Fruit fly (Drosophila melanogaster) whole organism, embryonic: Measurements from ENCODE around the gene CG7742.

ENCODE experiments used
- CG10979 ChIP-seq: fragments of 200-800 bp; sonication (Bioruptor generic); optimal IDR thresholded peaks from 2 replicates; lab custom pipeline; 2018; ENCODE audit warnings: missing biosample characterization, mild to moderate bottlenecking, missing genetic modification characterization, moderate library complexity
- CG11695 ChIP-seq: fragments of 200-800 bp; sonication (Bioruptor generic); IDR thresholded peaks from 3 replicates; pipeline ENCODE4 v1.3.6; 2022; ENCODE audit warnings: missing biosample characterization, missing genetic modification characterization
- CG14710 ChIP-seq: fragments of 200-800 bp; sonication (Bioruptor generic); optimal IDR thresholded peaks from 3 replicates; lab custom pipeline; 2019; ENCODE audit warnings: missing biosample characterization, mild to moderate bottlenecking, missing genetic modification characterization, moderate library complexity
- CG14965 ChIP-seq: fragments of 200-800 bp; sonication (Bioruptor generic); optimal IDR thresholded peaks from 2 replicates; lab custom pipeline; 2016; ENCODE audit warnings: missing biosample characterization, missing genetic modification characterization, borderline replicate concordance
- CG1529 ChIP-seq: fragments of 200-800 bp; sonication (Bioruptor generic); optimal IDR thresholded peaks from 3 replicates; lab custom pipeline; 2018; ENCODE audit warnings: missing biosample characterization, missing genetic modification characterization
- CG17359 ChIP-seq: fragments of 200-800 bp; sonication (Bioruptor generic); optimal IDR thresholded peaks from 3 replicates; lab custom pipeline; 2018; ENCODE audit warnings: missing biosample characterization, mild to moderate bottlenecking, missing genetic modification characterization, moderate library complexity
- CG17802 ChIP-seq: fragments of 200-800 bp; sonication (Bioruptor generic); optimal IDR thresholded peaks from 2 replicates; lab custom pipeline; 2018; ENCODE audit warnings: missing biosample characterization, mild to moderate bottlenecking, missing genetic modification characterization, moderate library complexity
- CG2199 ChIP-seq: fragments of 200-800 bp; sonication (Bioruptor generic); IDR thresholded peaks from 3 replicates; pipeline ENCODE4 v1.3.6; 2022; ENCODE audit warnings: missing biosample characterization, missing genetic modification characterization
- CG2712 ChIP-seq: fragments of 200-800 bp; optimal IDR thresholded peaks from 3 replicates; lab custom pipeline; 2019; ENCODE audit warnings: missing biosample characterization, mild to moderate bottlenecking, missing genetic modification characterization, moderate library complexity
- CG30431 ChIP-seq: fragments of 200-800 bp; sonication (Bioruptor generic); optimal IDR thresholded peaks from 2 replicates; lab custom pipeline; 2017; ENCODE audit warnings: missing biosample characterization, missing genetic modification characterization
- CG31441 ChIP-seq: fragments of 200-800 bp; sonication (Bioruptor generic); IDR thresholded peaks from 2 replicates; pipeline ENCODE4 v1.3.6; 2022; ENCODE audit warnings: missing biosample characterization, missing genetic modification characterization
- CG3163 ChIP-seq: fragments of 200-800 bp; sonication (Bioruptor generic); optimal IDR thresholded peaks from 3 replicates; lab custom pipeline; 2016; ENCODE audit warnings: missing biosample characterization, missing genetic modification characterization
- CG4424 ChIP-seq: fragments of 200-800 bp; sonication (Bioruptor generic); optimal IDR thresholded peaks from 3 replicates; lab custom pipeline; 2016; ENCODE audit warnings: missing biosample characterization, missing genetic modification characterization
- CG5180 ChIP-seq: fragments of 200-800 bp; sonication (Bioruptor generic); optimal IDR thresholded peaks from 3 replicates; lab custom pipeline; 2017; ENCODE audit warnings: missing biosample characterization, missing genetic modification characterization, mild to moderate bottlenecking, moderate library complexity, missing genetic modification reagents
- CG6175 ChIP-seq: fragments of 200-800 bp; sonication (Bioruptor generic); IDR thresholded peaks from 3 replicates; pipeline ENCODE4 v1.3.6; 2022; ENCODE audit warnings: missing biosample characterization, missing genetic modification characterization
- CG8290 ChIP-seq, 3 experiments: fragments of 200-800 bp; sonication (Bioruptor generic); optimal IDR thresholded peaks; 2 replicates each; lab custom pipeline; 2016 to 2019; ENCODE audit warnings: missing biosample characterization in 3 of 3, missing genetic modification characterization in 3 of 3, mild to moderate bottlenecking in 2 of 3, moderate library complexity in 1 of 3
- CG8359 ChIP-seq: fragments of 200-800 bp; sonication (Bioruptor generic); optimal IDR thresholded peaks from 2 replicates; lab custom pipeline; 2017; ENCODE audit warnings: missing biosample characterization, mild to moderate bottlenecking, missing genetic modification characterization, borderline replicate concordance
- CG8388 ChIP-seq: fragments of 200-800 bp; sonication (Bioruptor generic); optimal IDR thresholded peaks from 2 replicates; lab custom pipeline; 2019; ENCODE audit warnings: missing biosample characterization, mild to moderate bottlenecking, missing genetic modification characterization, moderate library complexity
- CrebB ChIP-seq: fragments of 200-800 bp; sonication (Bioruptor generic); optimal IDR thresholded peaks from 3 replicates; lab custom pipeline; 2018; ENCODE audit warnings: missing biosample characterization, mild to moderate bottlenecking, missing genetic modification characterization
- D ChIP-seq, 2 experiments: fragments of 200-800 bp in 1 of 2; fragments of >200 bp in 1 of 2; sonication (Bioruptor generic) in 1 of 2; optimal IDR thresholded peaks; 2 replicates in 1 of 2; 3 replicates in 1 of 2; lab custom pipeline; 2017; ENCODE audit warnings: mild to moderate bottlenecking in 1 of 2, missing biosample characterization in 1 of 2, missing genetic modification characterization in 1 of 2, missing genetic modification reagents in 1 of 2
- Dref ChIP-seq: fragments of 200-800 bp; sonication (Bioruptor generic); IDR thresholded peaks from 2 replicates; pipeline ENCODE4 v1.3.6; 2022; ENCODE audit warnings: missing biosample characterization, missing genetic modification characterization
- Elba2 ChIP-seq: fragments of 200-800 bp; sonication (Bioruptor generic); optimal IDR thresholded peaks from 3 replicates; lab custom pipeline; 2016; ENCODE audit warnings: missing biosample characterization, missing genetic modification characterization
- Ets65A ChIP-seq: fragments of 200-800 bp; sonication (Bioruptor generic); peaks from one replicate; lab custom pipeline; 2016; ENCODE audit warnings: missing biosample characterization, missing genetic modification characterization
- HHEX ChIP-seq: fragments of 200-800 bp; sonication (Bioruptor generic); optimal IDR thresholded peaks from 3 replicates; lab custom pipeline; 2017; ENCODE audit warnings: missing biosample characterization, mild to moderate bottlenecking, missing genetic modification characterization, missing genetic modification reagents
- Ssrp ChIP-seq: fragments of 200-800 bp; sonication (Bioruptor generic); optimal IDR thresholded peaks from 2 replicates; lab custom pipeline; 2018; ENCODE audit warnings: missing biosample characterization, mild to moderate bottlenecking, missing genetic modification characterization, moderate library complexity
- Xrp1 ChIP-seq: fragments of 200-800 bp; sonication (Bioruptor generic); IDR thresholded peaks from 2 replicates; pipeline ENCODE4 v1.3.6; 2022; ENCODE audit warnings: missing biosample characterization, missing genetic modification characterization
- bsh ChIP-seq, 2 experiments: fragments of 200-800 bp; sonication (Bioruptor generic); optimal IDR thresholded peaks; 2 replicates each; lab custom pipeline; 2017 to 2018; ENCODE audit warnings: mild to moderate bottlenecking in 2 of 2, missing biosample characterization in 2 of 2, missing genetic modification characterization in 2 of 2, moderate library complexity in 1 of 2
- chn ChIP-seq: fragments of 200-800 bp; sonication (Bioruptor generic); optimal IDR thresholded peaks from 2 replicates; lab custom pipeline; 2016; ENCODE audit warnings: missing biosample characterization, missing genetic modification characterization
- corto ChIP-seq: fragments of 200-800 bp; sonication (Bioruptor generic); optimal IDR thresholded peaks from 2 replicates; lab custom pipeline; 2016; ENCODE audit warnings: missing biosample characterization, mild to moderate bottlenecking, missing genetic modification characterization, moderate library complexity
- disco-r ChIP-seq: fragments of 200-800 bp; sonication (Bioruptor generic); optimal IDR thresholded peaks from 2 replicates; lab custom pipeline; 2016; ENCODE audit warnings: missing biosample characterization, missing genetic modification characterization
- dmrt11E ChIP-seq: fragments of 200-800 bp; sonication (Bioruptor generic); optimal IDR thresholded peaks from 3 replicates; lab custom pipeline; 2018; ENCODE audit warnings: missing biosample characterization, mild to moderate bottlenecking, missing genetic modification characterization, moderate library complexity
- dmrt99B ChIP-seq: fragments of 200-800 bp; sonication (Bioruptor generic); optimal IDR thresholded peaks from 2 replicates; lab custom pipeline; 2018; ENCODE audit warnings: missing biosample characterization, mild to moderate bottlenecking, missing genetic modification characterization, moderate library complexity
- eve ChIP-seq, 2 experiments: fragments of >200 bp; optimal IDR thresholded peaks; 2 replicates each; lab custom pipeline; 2017; ENCODE audit warnings: missing biosample characterization in 2 of 2, missing genetic modification characterization in 2 of 2
- gfzf ChIP-seq: fragments of 200-800 bp; sonication (Bioruptor generic); optimal IDR thresholded peaks from 2 replicates; lab custom pipeline; 2016; ENCODE audit warnings: missing biosample characterization, mild to moderate bottlenecking, missing genetic modification characterization, moderate library complexity
- lbe ChIP-seq: fragments of 200-800 bp; sonication (Bioruptor generic); optimal IDR thresholded peaks from 2 replicates; lab custom pipeline; 2016; ENCODE audit warnings: missing biosample characterization, mild to moderate bottlenecking, missing genetic modification characterization
- lola ChIP-seq, 3 experiments: fragments of >200 bp in 2 of 3; fragments of 200-800 bp in 1 of 3; sonication (Bioruptor generic) in 1 of 3; optimal IDR thresholded peaks; 2 replicates each; lab custom pipeline; 2017 to 2019; ENCODE audit warnings: missing biosample characterization in 3 of 3, missing genetic modification characterization in 3 of 3, mild to moderate bottlenecking in 1 of 3, moderate library complexity in 1 of 3
- nom ChIP-seq: fragments of 200-800 bp; sonication (Bioruptor generic); optimal IDR thresholded peaks from 2 replicates; lab custom pipeline; 2017; ENCODE audit warnings: missing biosample characterization, missing genetic modification characterization, mild to moderate bottlenecking, moderate library complexity, missing genetic modification reagents
- phol ChIP-seq: fragments of 200-800 bp; sonication (Bioruptor generic); optimal IDR thresholded peaks from 3 replicates; lab custom pipeline; 2018; ENCODE audit warnings: missing biosample characterization, mild to moderate bottlenecking, missing genetic modification characterization, moderate library complexity
- row ChIP-seq: fragments of 200-800 bp; sonication (Bioruptor generic); IDR thresholded peaks from 3 replicates; pipeline ENCODE4 v1.3.6; 2022; ENCODE audit warnings: missing biosample characterization, missing genetic modification characterization
- sens ChIP-seq: fragments of 200-800 bp; sonication (Bioruptor generic); peaks from one replicate; lab custom pipeline; 2016; ENCODE audit warnings: missing biosample characterization, missing genetic modification characterization
- slou ChIP-seq: fragments of 200-800 bp; sonication (Bioruptor generic); optimal IDR thresholded peaks from 3 replicates; lab custom pipeline; 2016; ENCODE audit warnings: missing biosample characterization, missing genetic modification characterization
- sr ChIP-seq: fragments of 200-800 bp; sonication (Bioruptor generic); IDR thresholded peaks from 3 replicates; pipeline ENCODE4 v1.3.6; 2022; ENCODE audit warnings: missing biosample characterization, missing genetic modification characterization
- ssp ChIP-seq: fragments of 200-800 bp; sonication (Bioruptor generic); IDR thresholded peaks from 2 replicates; pipeline ENCODE4 v1.3.6; 2022; ENCODE audit warnings: missing biosample characterization, missing genetic modification characterization
- tap ChIP-seq: fragments of 200-800 bp; optimal IDR thresholded peaks from 3 replicates; lab custom pipeline; 2019; ENCODE audit warnings: missing biosample characterization, mild to moderate bottlenecking, missing genetic modification characterization, moderate library complexity
- vvl ChIP-seq: fragments of 200-800 bp; sonication (Bioruptor generic); IDR thresholded peaks from 2 replicates; pipeline ENCODE4 v1.3.6; 2022; ENCODE audit warnings: missing biosample characterization, missing genetic modification characterization
- zfh1 ChIP-seq: fragments of 200-800 bp; sonication (Bioruptor generic); IDR thresholded peaks from 3 replicates; pipeline ENCODE4 v1.3.6; 2022; ENCODE audit warnings: missing biosample characterization, missing genetic modification characterization

The CG7742 gene

DNA sequence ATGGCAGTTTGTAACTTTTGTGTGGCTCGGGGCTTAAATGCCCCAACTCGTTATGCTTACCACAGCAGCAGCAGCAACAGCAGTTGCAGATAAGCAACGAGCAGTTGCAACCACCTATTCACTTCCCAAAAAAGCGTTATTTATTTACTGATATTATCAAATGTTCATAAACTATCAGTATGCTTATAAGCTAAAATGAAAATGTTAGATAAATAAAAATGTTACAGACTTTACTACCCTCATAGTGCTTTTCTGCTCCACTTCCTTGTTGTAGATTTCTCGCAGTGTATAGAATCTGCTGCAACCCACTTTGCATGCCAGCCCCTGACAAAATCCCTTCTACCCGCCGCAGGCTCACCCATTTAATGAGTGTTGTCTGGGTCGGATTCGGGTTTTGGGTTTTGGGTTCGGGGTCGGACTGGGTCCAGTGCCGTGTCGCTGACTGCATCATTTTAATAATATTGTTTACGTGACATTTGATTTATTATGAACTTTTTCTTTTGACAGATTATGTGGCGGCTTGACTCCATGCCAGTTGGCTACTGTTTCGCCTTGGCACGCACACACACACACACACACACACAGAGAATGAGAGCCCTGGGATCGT lies 39.3 kb upstream of the CG7742 start (continued):
- TF ChIP-seq CG8388 (GFP tag; lab: Kevin White, UChicago) (peak; percentile 5), chn (GFP tag; lab: Kevin White, UChicago) (no peak), CG17359 (tag; lab: Kevin White, UChicago) (peak; percentile 6), corto (GFP tag; lab: Kevin White, UChicago) (peak; percentile 82), bsh (GFP tag; optimal IDR thresholded peaks at IDR 0.05; lab: Kevin White, UChicago) (peak; percentile 57 to 79), Ssrp (peak; percentile 12), CG31441 (GFP tag; lab: Robert Waterston, UW) (peak; percentile 26; the same call in 1 of the 2 replicates), Xrp1 (peak; percentile 31; the same call in 1 of the 2 replicates), CG8359 (GFP tag; lab: Kevin White, UChicago) (peak; percentile 8), vvl (GFP tag; lab: Robert Waterston, UW) (0 out of 2 replicates have a peak, but pooled peaks have one; percentile 8), lola (GFP tag; optimal IDR thresholded peaks at IDR 0.05; lab: Kevin White, UChicago) (peak in 1 of 3 experiments; percentile 8), zfh1 (GFP tag; lab: Robert Waterston, UW) (0 out of 3 replicates have a peak, but pooled peaks have one; percentile 41), sens (GFP tag; lab: Kevin White, UChicago) (peak; percentile 27), D (optimal IDR thresholded peaks at IDR 0.05; lab: Kevin White, UChicago) (no peak), D (GFP tag; optimal IDR thresholded peaks at IDR 0.05; lab: Kevin White, UChicago) (peak; percentile 6), dmrt11E (peak; percentile 28), CG14710 (tag; lab: Kevin White, UChicago) (peak; percentile 15), ssp (GFP tag; lab: Robert Waterston, UW) (0 out of 2 replicates have a peak, but pooled peaks have one; percentile 10), disco-r (no peak), slou (no peak), CG30431 (GFP tag; lab: Kevin White, UChicago) (peak; percentile 8), CG2199 (no peak), Elba2 (no peak), CG10979 (tag; lab: Kevin White, UChicago) (peak; percentile 32), dmrt99B (tag; lab: Kevin White, UChicago) (peak; percentile 13), phol (peak; percentile 23), nom (GFP tag; lab: Kevin White, UChicago) (peak; percentile 79), CG4424 (peak; percentile 2)

DNA sequence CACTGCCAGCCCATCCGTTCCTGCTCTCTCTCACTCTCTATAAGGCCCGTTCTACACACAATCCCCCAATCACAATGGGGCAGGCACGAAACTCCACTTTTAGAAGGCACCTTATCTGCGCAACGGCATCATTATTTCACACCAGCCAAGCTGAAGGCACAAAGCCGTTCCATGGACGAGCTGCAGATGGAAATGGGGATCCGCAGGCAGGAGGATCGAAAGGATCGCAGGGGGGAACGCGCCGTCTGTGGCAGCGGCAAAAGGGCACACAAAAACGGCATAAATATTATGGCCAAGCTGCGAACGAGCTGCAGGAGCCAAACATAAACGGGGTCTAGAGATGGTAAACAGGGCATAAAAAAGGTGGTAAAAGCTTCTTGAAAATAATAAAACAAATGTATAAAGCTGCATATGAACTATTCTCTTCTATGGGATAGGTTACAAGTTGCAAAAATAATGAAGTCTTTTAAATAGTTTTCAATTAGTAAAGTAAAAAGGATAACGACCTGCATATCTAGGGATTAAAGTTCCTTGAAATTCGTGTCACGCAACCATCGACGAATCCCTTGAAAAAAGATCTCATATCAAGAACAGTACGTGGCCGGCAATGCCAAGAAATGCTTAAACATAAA lies 37.6 kb upstream of the CG7742 start:
- TF ChIP-seq Dref (GFP tag; lab: Robert Waterston, UW) = 0 out of 2 replicates have a peak, but pooled peaks have one; percentile 4
- TF ChIP-seq lbe (GFP tag; lab: Kevin White, UChicago) = peak; percentile 66
- no peak for TF ChIP-seq CG1529 (GFP tag; lab: Kevin White, UChicago)
- TF ChIP-seq corto (GFP tag; lab: Kevin White, UChicago) = peak; percentile 59
- TF ChIP-seq CG11695 (GFP tag; lab: Robert Waterston, UW) = no peak
- no peak for TF ChIP-seq tap (tag; lab: Kevin White, UChicago)
- no peak for TF ChIP-seq CG6175
- TF ChIP-seq CG14965 (GFP tag; lab: Kevin White, UChicago) = no peak
- no peak for TF ChIP-seq CG5180 (GFP tag; lab: Kevin White, UChicago)
- no peak for TF ChIP-seq CrebB (tag; lab: Kevin White, UChicago)
- TF ChIP-seq CG3163 = no peak
- no peak for TF ChIP-seq row (GFP tag; lab: Robert Waterston, UW)
- TF ChIP-seq nom (GFP tag; lab: Kevin White, UChicago) = peak; percentile 30
- peak; percentile 66 for TF ChIP-seq sens (GFP tag; lab: Kevin White, UChicago)
- TF ChIP-seq sr = no peak
- no peak for TF ChIP-seq HHEX (GFP tag; lab: Kevin White, UChicago)
- peak in 1 of 2 experiments; percentile 35 for TF ChIP-seq bsh (GFP tag; optimal IDR thresholded peaks at IDR 0.05; lab: Kevin White, UChicago)
- TF ChIP-seq CG17802 (tag; lab: Kevin White, UChicago) = peak; percentile 74
- TF ChIP-seq CG2712 = no peak
- TF ChIP-seq CG31441 (GFP tag; lab: Robert Waterston, UW) = no peak
- TF ChIP-seq Ets65A = peak; percentile 27
- TF ChIP-seq CG8290 (GFP tag; optimal IDR thresholded peaks at IDR 0.05; lab: Kevin White, UChicago) = no peak
- TF ChIP-seq CG8290 (tag; optimal IDR thresholded peaks at IDR 0.05; lab: Kevin White, UChicago) = no peak
- no peak for TF ChIP-seq gfzf (GFP tag; lab: Kevin White, UChicago)
- TF ChIP-seq eve (GFP tag; optimal IDR thresholded peaks at IDR 0.05; lab: Kevin White, UChicago) = no peak
